Worm (Caenorhabditis elegans): Measurements from ENCODE around the gene C25G4.7.
"Not testable (repeated sequence)": the region's sequence is repeated elsewhere in the genome, so short reads cannot be mapped to it uniquely, and the experiment has no call there.

ce11 chrIV:12476942-12477341, 20.2 kb downstream of the C25G4.7 start, which contains the start of gene T04A11.1:
- TF ChIP-seq tbx-2 (tag; optimal IDR thresholded peaks at IDR 0.05); hlh-8 (tag; optimal IDR thresholded peaks at IDR 0.05); pha-4 (tag; optimal IDR thresholded peaks at IDR 0.05); elt-2 (tag; optimal IDR thresholded peaks at IDR 0.05); lin-11 (tag; optimal IDR thresholded peaks at IDR 0.05); ama-1 (optimal IDR thresholded peaks at IDR 0.05); dmd-4 (tag; optimal IDR thresholded peaks at IDR 0.05; ENCODE audit: borderline replicate concordance); fkh-10 (GFP tag; optimal IDR thresholded peaks at IDR 0.05); unc-55 (GFP tag; optimal IDR thresholded peaks at IDR 0.05); che-1 (tag; optimal IDR thresholded peaks at IDR 0.05); sox-4 (tag; optimal IDR thresholded peaks at IDR 0.05); ceh-34 (tag; optimal IDR thresholded peaks at IDR 0.05); hlh-30 (tag; optimal IDR thresholded peaks at IDR 0.05; ENCODE audit: insufficient read depth); Y22D7AL.16 (tag; optimal IDR thresholded peaks at IDR 0.05): not testable (repeated sequence)
